Worm (Caenorhabditis elegans) whole organism, midembryonic: ENCODE data around the gene algn-8.
"Not testable (repeated sequence)": the region's sequence is repeated elsewhere in the genome, so short reads cannot be mapped to it uniquely, and the experiment has no call there.

ENCODE experiments used
- T22C8.4 ChIP-seq: fragments of 200-800 bp; sonication (Bioruptor generic); IDR thresholded peaks from 2 replicates; pipeline ENCODE4 v1.3.6; 2022; ENCODE audit warnings: missing genetic modification characterization, missing compliant biosample characterization
- cog-1 ChIP-seq: sonication (generic microtip); optimal IDR thresholded peaks from 2 replicates; lab custom pipeline; 2016; ENCODE audit warnings: missing genetic modification characterization, missing compliant biosample characterization
- flt-1 ChIP-seq: fragments of 200-800 bp; sonication (Bioruptor generic); IDR thresholded peaks from 2 replicates; pipeline ENCODE4 v1.3.6; 2022; ENCODE audit warnings: missing genetic modification characterization, missing compliant biosample characterization
- klf-2 ChIP-seq: fragments of 200-800 bp; sonication (Bioruptor generic); conservative IDR thresholded peaks from 2 replicates; pipeline ENCODE4 v1.3.6; 2022; ENCODE audit warnings: missing genetic modification reagents, missing genetic modification characterization, missing compliant biosample characterization
- med-1 ChIP-seq: sonication (generic microtip); optimal IDR thresholded peaks from 2 replicates; lab custom pipeline; 2017; ENCODE audit warnings: missing genetic modification characterization, mild to moderate bottlenecking, missing compliant biosample characterization, antibody characterized with exemption, missing genetic modification reagents; ENCODE audit not compliant: insufficient read depth
- ref-1 ChIP-seq: fragments of 200-800 bp; sonication (Bioruptor generic); conservative IDR thresholded peaks from 2 replicates; pipeline ENCODE4 v1.3.6; 2022; ENCODE audit warnings: missing genetic modification reagents, missing genetic modification characterization, missing compliant biosample characterization
- tab-1 ChIP-seq: fragments of 200-800 bp; sonication (Bioruptor generic); IDR thresholded peaks from 2 replicates; pipeline ENCODE4 v1.3.6; 2022; ENCODE audit warnings: missing genetic modification characterization, missing compliant biosample characterization
- ztf-23 ChIP-seq: fragments of 200-800 bp; sonication (Bioruptor generic); IDR thresholded peaks from 2 replicates; pipeline ENCODE4 v1.3.6; 2022; ENCODE audit warnings: missing genetic modification reagents, missing genetic modification characterization, missing compliant biosample characterization
- ztf-29 ChIP-seq: fragments of 200-800 bp; sonication (Bioruptor generic); IDR thresholded peaks from 2 replicates; pipeline ENCODE4 v1.3.6; 2022; ENCODE audit warnings: missing genetic modification reagents, missing genetic modification characterization, missing compliant biosample characterization

The algn-8 gene

ce11 chrII:9866378-9866777 is 19.9 kb downstream of the algn-8 start, which contains the start of gene chil-1:
Gene chil-1, minus strand, starts transcription at chrII:9866478.
- not testable (repeated sequence) for TF ChIP-seq ztf-29 (GFP tag; lab: Robert Waterston, UW); klf-2 (GFP tag; lab: Robert Waterston, UW); med-1 (GFP tag; lab: Kevin White, UChicago)

- TF ChIP-seq klf-2 (GFP tag; lab: Robert Waterston, UW) (no peak), ztf-23 (no peak), med-1 (GFP tag; lab: Kevin White, UChicago) (no peak), cog-1 (no peak), tab-1 (GFP tag; lab: Robert Waterston, UW) (no peak), flt-1 (no peak), ztf-29 (GFP tag; lab: Robert Waterston, UW) (no peak), T22C8.4 (GFP tag; lab: Robert Waterston, UW) (no peak), ref-1 (no peak)
These were observed 24.1 kb downstream of the algn-8 start, which contains the start of gene C08H9.18 for ce11 chrII:9862147-9862546. Gene C08H9.18, minus strand, starts transcription at chrII:9862247.

- TF ChIP-seq ref-1 (no peak), klf-2 (GFP tag; lab: Robert Waterston, UW) (no peak), ztf-29 (GFP tag; lab: Robert Waterston, UW) (no peak), flt-1 (no peak), med-1 (GFP tag; lab: Kevin White, UChicago) (no peak), T22C8.4 (GFP tag; lab: Robert Waterston, UW) (no peak), tab-1 (GFP tag; lab: Robert Waterston, UW) (no peak), ztf-23 (no peak), cog-1 (no peak)
These were observed 24.8 kb downstream of the algn-8 start, which contains the start of gene chil-3 for ce11 chrII:9861394-9861793. Gene chil-3, minus strand, starts transcription at chrII:9861494.

ce11 chrII:9859575-9859974 is 26.7 kb downstream of the algn-8 start, which contains the start of gene chil-5:
Gene chil-5, minus strand, starts transcription at chrII:9859675.
- TF ChIP-seq ztf-29 (GFP tag; lab: Robert Waterston, UW) = no peak
- TF ChIP-seq T22C8.4 (GFP tag; lab: Robert Waterston, UW) = no peak
- no peak for TF ChIP-seq klf-2 (GFP tag; lab: Robert Waterston, UW)
- no peak for TF ChIP-seq tab-1 (GFP tag; lab: Robert Waterston, UW)
- TF ChIP-seq ref-1 = no peak
- no peak for TF ChIP-seq med-1 (GFP tag; lab: Kevin White, UChicago)
- no peak for TF ChIP-seq cog-1
- TF ChIP-seq ztf-23 = no peak
- no peak for TF ChIP-seq flt-1

- TF ChIP-seq klf-2 (GFP tag; lab: Robert Waterston, UW) (no peak), cog-1 (no peak), ref-1 (no peak), ztf-23 (no peak), flt-1 (no peak), tab-1 (GFP tag; lab: Robert Waterston, UW) (no peak), med-1 (GFP tag; lab: Kevin White, UChicago) (no peak), T22C8.4 (GFP tag; lab: Robert Waterston, UW) (no peak), ztf-29 (GFP tag; lab: Robert Waterston, UW) (no peak)
These were observed 28.5 kb downstream of the algn-8 start, which contains the start of gene chil-6 for ce11 chrII:9857791-9858190. Gene chil-6, minus strand, starts transcription at chrII:9857891.

- no peak for TF ChIP-seq T22C8.4 (GFP tag; lab: Robert Waterston, UW)
- no peak for TF ChIP-seq klf-2 (GFP tag; lab: Robert Waterston, UW)
- no peak for TF ChIP-seq ref-1
- no peak for TF ChIP-seq med-1 (GFP tag; lab: Kevin White, UChicago)
- TF ChIP-seq ztf-23 = no peak
- TF ChIP-seq cog-1 = no peak
- no peak for TF ChIP-seq flt-1
- TF ChIP-seq ztf-29 (GFP tag; lab: Robert Waterston, UW) = no peak
- no peak for TF ChIP-seq tab-1 (GFP tag; lab: Robert Waterston, UW)
These were observed 30.6 kb downstream of the algn-8 start, which contains the start of gene chil-4 for ce11 chrII:9855620-9856019. Gene chil-4, minus strand, starts transcription at chrII:9855720.

- TF ChIP-seq ref-1 (no peak), ztf-23 (no peak), cog-1 (no peak), med-1 (GFP tag; lab: Kevin White, UChicago) (no peak), flt-1 (no peak), T22C8.4 (GFP tag; lab: Robert Waterston, UW) (no peak), ztf-29 (GFP tag; lab: Robert Waterston, UW) (no peak), tab-1 (GFP tag; lab: Robert Waterston, UW) (no peak), klf-2 (GFP tag; lab: Robert Waterston, UW) (no peak)
These were observed 35.3 kb downstream of the algn-8 start, which contains the start of gene ZK938.10 for ce11 chrII:9850945-9851344. Gene ZK938.10, minus strand, starts transcription at chrII:9851045.

ce11 chrII:9849497-9849896 is 36.7 kb downstream of the algn-8 start, which contains the start of gene old-2:
Gene old-2, minus strand, starts transcription at chrII:9849597.
- TF ChIP-seq med-1 (GFP tag; lab: Kevin White, UChicago) = no peak
- no peak for TF ChIP-seq flt-1
- no peak for TF ChIP-seq tab-1 (GFP tag; lab: Robert Waterston, UW)
- TF ChIP-seq ztf-29 (GFP tag; lab: Robert Waterston, UW) = no peak
- no peak for TF ChIP-seq ztf-23
- TF ChIP-seq cog-1 = no peak
- no peak for TF ChIP-seq ref-1
- TF ChIP-seq T22C8.4 (GFP tag; lab: Robert Waterston, UW) = no peak
- TF ChIP-seq klf-2 (GFP tag; lab: Robert Waterston, UW) = no peak

ce11 chrII:9845239-9845638 is 41.0 kb downstream of the algn-8 start, which contains the start of gene chil-9:
Gene chil-9, minus strand, starts transcription at chrII:9845339.
- TF ChIP-seq cog-1 = no peak
- no peak for TF ChIP-seq tab-1 (GFP tag; lab: Robert Waterston, UW)
- no peak for TF ChIP-seq ref-1
- TF ChIP-seq T22C8.4 (GFP tag; lab: Robert Waterston, UW) = no peak
- no peak for TF ChIP-seq ztf-29 (GFP tag; lab: Robert Waterston, UW)
- TF ChIP-seq ztf-23 = no peak
- no peak for TF ChIP-seq klf-2 (GFP tag; lab: Robert Waterston, UW)
- no peak for TF ChIP-seq med-1 (GFP tag; lab: Kevin White, UChicago)
- TF ChIP-seq flt-1 = no peak
